Fruit fly (Drosophila melanogaster): Measurements from ENCODE around the gene Kif19A.

dm6 chr3R:14065241-14065640 is 53.0 kb downstream of the Kif19A start:
- TF ChIP-seq nerfin-1 (tag; optimal IDR thresholded peaks at IDR 0.05) (no peak), CG11504 (tag; optimal IDR thresholded peaks at IDR 0.05) (no peak), C15 (GFP tag; IDR thresholded peaks at IDR 0.05) (no peak), Vsx1 (GFP tag; optimal IDR thresholded peaks at IDR 0.05) (no peak), lola (GFP tag; optimal IDR thresholded peaks at IDR 0.05) (no peak), pnt (GFP tag; optimal IDR thresholded peaks at IDR 0.05) (no peak), CG5180 (GFP tag; optimal IDR thresholded peaks at IDR 0.05) (no peak), hth (optimal IDR thresholded peaks at IDR 0.05) (no peak), dysf (GFP tag; IDR thresholded peaks at IDR 0.05) (no peak), ttk (GFP tag; IDR thresholded peaks at IDR 0.05) (no peak), fd96Cb (tag; optimal IDR thresholded peaks at IDR 0.05) (no peak)
